Worm (Caenorhabditis elegans): Measurements from ENCODE around the gene C02F5.2.

DNA sequence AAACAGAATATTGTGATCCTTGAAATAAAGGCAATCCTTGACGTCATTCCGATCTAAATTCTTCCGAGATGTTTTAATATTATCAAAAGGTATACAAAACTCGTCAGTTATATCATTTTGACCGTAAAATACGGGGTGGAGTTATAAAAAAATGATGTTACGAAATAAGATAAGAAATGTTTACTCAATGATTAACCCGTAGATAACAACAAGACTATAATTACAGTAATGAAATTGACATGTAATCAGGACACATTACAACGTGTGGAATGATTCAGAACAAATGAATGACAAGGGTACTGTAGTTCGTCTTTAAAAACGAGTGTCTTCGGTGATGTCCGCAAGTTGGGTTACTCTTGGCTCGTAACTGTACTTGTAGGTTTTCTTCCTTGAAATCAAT is 11.6 kb upstream of the C02F5.2 start, which contains the start of gene tsp-2:
- TF ChIP-seq him-1 (tag; optimal IDR thresholded peaks at IDR 0.05): no peak
- TF ChIP-seq W03F9.2 (tag; optimal IDR thresholded peaks at IDR 0.05): no peak
